Fruit fly (Drosophila melanogaster): Measurements from ENCODE around the gene CG18259.
A peak's percentile ranks its signal among the peaks of the same experiment; 100 is the strongest.

CG18259 gene

DNA sequence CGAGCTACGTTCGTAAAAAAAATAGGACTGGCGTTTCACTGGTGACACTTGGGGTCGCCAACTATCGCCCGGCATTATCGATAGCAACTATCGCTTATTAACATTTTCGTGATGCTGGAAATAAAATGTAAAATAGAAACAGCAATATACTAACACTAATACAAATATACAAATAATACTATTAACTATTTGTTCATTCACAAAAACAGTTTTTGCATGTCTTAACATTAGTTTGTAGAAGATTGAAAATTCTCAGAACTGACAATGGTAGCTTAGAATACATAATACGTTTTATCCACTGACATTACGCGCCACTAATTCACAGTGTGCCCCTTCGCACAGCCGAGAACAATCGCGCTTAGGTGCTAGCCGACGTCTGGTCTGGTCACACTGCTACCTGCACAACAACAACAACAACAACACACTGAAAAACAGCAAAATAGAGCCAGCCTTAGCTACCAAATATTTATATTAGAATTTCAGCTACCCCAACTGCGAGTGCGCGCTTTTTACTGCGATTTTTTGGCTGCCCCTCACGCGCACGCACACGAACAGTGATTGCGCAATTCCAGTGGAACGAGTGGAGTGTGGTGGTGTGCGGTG, 5.0 kb upstream of the CG18259 start, which contains the start of the genes CG6961 and S6KL (continued):
- TF ChIP-seq CG10979 (tag; optimal IDR thresholded peaks at IDR 0.05) (no peak), caup (GFP tag; optimal IDR thresholded peaks at IDR 0.05; ENCODE audit: severe bottlenecking) (no peak), corto (GFP tag; optimal IDR thresholded peaks at IDR 0.05) (no peak), cas (GFP tag; IDR thresholded peaks at IDR 0.05) (no peak), bigmax (GFP tag; optimal IDR thresholded peaks at IDR 0.05) (no peak), hkb (optimal IDR thresholded peaks at IDR 0.05) (peak; percentile 57), hkb (GFP tag; IDR thresholded peaks at IDR 0.05) (no peak), Scr (GFP tag; IDR thresholded peaks at IDR 0.05; ENCODE audit: partially characterized antibody) (peak; percentile 87), jigr1 (GFP tag; IDR thresholded peaks at IDR 0.05) (no peak), Lim3 (GFP tag; IDR thresholded peaks at IDR 0.05) (no peak), tx (GFP tag; optimal IDR thresholded peaks at IDR 0.05) (no peak), row (GFP tag; IDR thresholded peaks at IDR 0.05) (peak; percentile 76), sc (optimal IDR thresholded peaks at IDR 0.05) (no peak), sc (GFP tag; optimal IDR thresholded peaks at IDR 0.05) (no peak), tio (GFP tag; optimal IDR thresholded peaks at IDR 0.05) (no peak), sisA (GFP tag; IDR thresholded peaks at IDR 0.05) (no peak), Oli (tag; optimal IDR thresholded peaks at IDR 0.05) (no peak), CG17359 (tag; optimal IDR thresholded peaks at IDR 0.05) (no peak), fu2 (GFP tag; optimal IDR thresholded peaks at IDR 0.05) (no peak), maf-S (GFP tag; optimal IDR thresholded peaks at IDR 0.05) (no peak), seq (GFP tag; IDR thresholded peaks at IDR 0.05) (no peak), CG12219 (GFP tag; optimal IDR thresholded peaks at IDR 0.05) (no peak), CG4404 (GFP tag; IDR thresholded peaks at IDR 0.05) (no peak), CG13296 (GFP tag; optimal IDR thresholded peaks at IDR 0.05) (no peak), schlank (tag; optimal IDR thresholded peaks at IDR 0.05) (no peak), HmgD (GFP tag; optimal IDR thresholded peaks at IDR 0.05) (no peak), Lpt (GFP tag; optimal IDR thresholded peaks at IDR 0.05) (no peak), CG6175 (GFP tag; IDR thresholded peaks at IDR 0.05) (no peak), CG13424 (tag; optimal IDR thresholded peaks at IDR 0.05) (no peak), CkIIα-i1 (GFP tag; IDR thresholded peaks at IDR 0.05) (no peak), Camta (GFP tag; optimal IDR thresholded peaks at IDR 0.05) (no peak), CG14667 (GFP tag; IDR thresholded peaks at IDR 0.05) (no peak), CG18599 (GFP tag; optimal IDR thresholded peaks at IDR 0.05) (no peak), YL-1 (GFP tag; optimal IDR thresholded peaks at IDR 0.05) (peak; percentile 70), tna (GFP tag; IDR thresholded peaks at IDR 0.05; ENCODE audit: partially characterized antibody) (peak; percentile 48; the same call in 1 of the 2 replicates), ftz-f1 (GFP tag; optimal IDR thresholded peaks at IDR 0.05) (no peak), Kr (GFP tag; optimal IDR thresholded peaks at IDR 0.05) (no peak), B-H1 (GFP tag; IDR thresholded peaks at IDR 0.05) (no peak), CG7963 (GFP tag; IDR thresholded peaks at IDR 0.05; ENCODE audit: partially characterized antibody) (peak; percentile 59; the same call in 2 of the 3 replicates), Side (GFP tag; optimal IDR thresholded peaks at IDR 0.05) (no peak), CG3838 (GFP tag; optimal IDR thresholded peaks at IDR 0.05) (no peak), salm (tag; optimal IDR thresholded peaks at IDR 0.05) (no peak), chn (GFP tag; optimal IDR thresholded peaks at IDR 0.05) (no peak), Fer1 (GFP tag; optimal IDR thresholded peaks at IDR 0.05) (no peak), zen (tag; optimal IDR thresholded peaks at IDR 0.05) (no peak), CG8359 (GFP tag; optimal IDR thresholded peaks at IDR 0.05; ENCODE audit: borderline replicate concordance) (no peak), org-1 (GFP tag; optimal IDR thresholded peaks at IDR 0.05) (no peak), z (GFP tag; IDR thresholded peaks at IDR 0.05) (no peak), BEAF-32 (GFP tag; optimal IDR thresholded peaks at IDR 0.05) (peak; percentile 93), dimm (GFP tag; IDR thresholded peaks at IDR 0.05) (no peak), CG33557 (GFP tag; optimal IDR thresholded peaks at IDR 0.05) (no peak)

Measured in whole organism, embryonic.